Fruit fly (Drosophila melanogaster): ENCODE measurements around the gene pnt.

- TF ChIP-seq Lpt (GFP tag; optimal IDR thresholded peaks at IDR 0.05) (no peak), Gug (GFP tag; IDR thresholded peaks at IDR 0.05) (no peak), Hr39 (GFP tag; optimal IDR thresholded peaks at IDR 0.05) (no peak), Blimp-1 (GFP tag; optimal IDR thresholded peaks at IDR 0.05) (no peak), ss (GFP tag; optimal IDR thresholded peaks at IDR 0.05) (no peak)
Observed at dm6 chr3R:23359420-23359819, 13.5 kb upstream of the pnt start.

Measured in whole organism, prepupa.